Worm (Caenorhabditis elegans) whole organism, young adult: ENCODE results near the gene srlf-24.
A peak's percentile ranks its signal among the peaks of the same experiment; 100 is the strongest.

Experiments
- C06A6.2 ChIP-seq: fragments of 200-800 bp; sonication (Bioruptor generic); conservative IDR thresholded peaks from 2 replicates; pipeline ENCODE4 v1.3.6; 2022; ENCODE audit warnings: missing genetic modification characterization, missing compliant biosample characterization
- D2030.7 ChIP-seq: fragments of 200-800 bp; sonication (Bioruptor generic); IDR thresholded peaks from 2 replicates; pipeline ENCODE4 v1.3.6; 2022; ENCODE audit warnings: missing genetic modification reagents, missing genetic modification characterization, missing compliant biosample characterization
- F37B4.10 ChIP-seq: fragments of 200-800 bp; sonication (Bioruptor generic); IDR thresholded peaks from 2 replicates; pipeline ENCODE4 v1.3.6; 2022; ENCODE audit warnings: missing genetic modification characterization, missing compliant biosample characterization
- F55B11.4 ChIP-seq: sonication (generic microtip); optimal IDR thresholded peaks from 2 replicates; lab custom pipeline; 2016; ENCODE audit warnings: missing compliant biosample characterization, missing genetic modification characterization, borderline replicate concordance; ENCODE audit not compliant: insufficient read depth
- F57A8.1 ChIP-seq: fragments of 200-800 bp; sonication (Bioruptor generic); optimal IDR thresholded peaks from 2 replicates; lab custom pipeline; 2018; ENCODE audit warnings: mild to moderate bottlenecking, missing genetic modification characterization, moderate library complexity, missing compliant biosample characterization
- K11D2.4 ChIP-seq: fragments of 200-800 bp; sonication (Bioruptor generic); IDR thresholded peaks from 2 replicates; pipeline ENCODE4 v1.3.6; 2022; ENCODE audit warnings: missing genetic modification reagents, missing genetic modification characterization, missing compliant biosample characterization
- T07F8.4 ChIP-seq: sonication (generic microtip); optimal IDR thresholded peaks from 2 replicates; lab custom pipeline; 2016; ENCODE audit warnings: mild to moderate bottlenecking, missing genetic modification characterization, moderate library complexity, missing compliant biosample characterization
- Y53G8AR.9 ChIP-seq: fragments of 200-800 bp; sonication (Bioruptor generic); conservative IDR thresholded peaks from 2 replicates; pipeline ENCODE4 v1.3.6; 2022; ENCODE audit warnings: missing genetic modification reagents, missing genetic modification characterization, missing compliant biosample characterization
- Y67H2A.10 ChIP-seq: fragments of 200-800 bp; sonication (Bioruptor generic); conservative IDR thresholded peaks from 2 replicates; pipeline ENCODE4 v1.3.6; 2022; ENCODE audit warnings: missing genetic modification reagents, missing genetic modification characterization, missing compliant biosample characterization
- ZK185.1 ChIP-seq: sonication (generic microtip); optimal IDR thresholded peaks from 2 replicates; lab custom pipeline; 2016; ENCODE audit warnings: mild to moderate bottlenecking, missing genetic modification characterization, missing compliant biosample characterization; ENCODE audit not compliant: poor library complexity, severe bottlenecking
- atf-7 ChIP-seq: sonication (generic microtip); optimal IDR thresholded peaks from 2 replicates; lab custom pipeline; 2017; ENCODE audit warnings: mild to moderate bottlenecking, missing genetic modification characterization, missing compliant biosample characterization
- attf-3 ChIP-seq: fragments of 200-800 bp; sonication (Bioruptor generic); conservative IDR thresholded peaks from 2 replicates; pipeline ENCODE4 v1.3.6; 2022; ENCODE audit warnings: missing genetic modification reagents, missing genetic modification characterization, missing compliant biosample characterization
- cebp-1 ChIP-seq, 2 experiments: fragments of 200-800 bp in 1 of 2; sonication (Bioruptor generic) in 1 of 2; sonication (generic microtip) in 1 of 2; IDR thresholded peaks in 1 of 2; optimal IDR thresholded peaks in 1 of 2; 2 replicates each; pipeline versions ENCODE4 v1.3.6 to Lab custom; 2017 to 2022; ENCODE audit warnings: missing compliant biosample characterization in 2 of 2, missing genetic modification characterization in 2 of 2, mild to moderate bottlenecking in 1 of 2, missing genetic modification reagents in 1 of 2, moderate library complexity in 1 of 2
- cebp-2 ChIP-seq: fragments of 200-800 bp; sonication (Bioruptor generic); IDR thresholded peaks from 2 replicates; pipeline ENCODE4 v1.3.6; 2022; ENCODE audit warnings: missing genetic modification characterization, missing compliant biosample characterization
- ceh-91 ChIP-seq: fragments of 200-800 bp; sonication (Bioruptor generic); IDR thresholded peaks from 2 replicates; pipeline ENCODE4 v1.3.6; 2022; ENCODE audit warnings: missing genetic modification reagents, missing genetic modification characterization, missing compliant biosample characterization
- die-1 ChIP-seq: sonication (generic microtip); optimal IDR thresholded peaks from 2 replicates; lab custom pipeline; 2016; ENCODE audit warnings: missing genotype, mild to moderate bottlenecking, missing genetic modification characterization, missing compliant biosample characterization
- dox-1 ChIP-seq: fragments of 200-800 bp; sonication (Bioruptor generic); IDR thresholded peaks from 2 replicates; pipeline ENCODE4 v1.3.6; 2022; ENCODE audit warnings: missing genetic modification reagents, missing genetic modification characterization, missing compliant biosample characterization
- dpff-1 ChIP-seq: sonication (generic microtip); optimal IDR thresholded peaks from 2 replicates; lab custom pipeline; 2017; ENCODE audit warnings: mild to moderate bottlenecking, missing genetic modification characterization, missing compliant biosample characterization
- egl-44 ChIP-seq: fragments of 200-800 bp; sonication (Bioruptor generic); IDR thresholded peaks from 2 replicates; pipeline ENCODE4 v1.3.6; 2022; ENCODE audit warnings: missing genetic modification reagents, missing genetic modification characterization, missing compliant biosample characterization
- egrh-3 ChIP-seq: fragments of 200-800 bp; sonication (Bioruptor generic); IDR thresholded peaks from 2 replicates; pipeline ENCODE4 v1.3.6; 2022; ENCODE audit warnings: missing genetic modification reagents, missing genetic modification characterization, missing compliant biosample characterization
- ekl-4 ChIP-seq: fragments of 200-800 bp; sonication (Bioruptor generic); IDR thresholded peaks from 2 replicates; pipeline ENCODE4 v1.3.6; 2022; ENCODE audit warnings: missing genetic modification reagents, missing genetic modification characterization, missing compliant biosample characterization
- gei-17 ChIP-seq: fragments of 200-800 bp; sonication (Bioruptor generic); optimal IDR thresholded peaks from 2 replicates; lab custom pipeline; 2018; ENCODE audit warnings: mild to moderate bottlenecking, missing genetic modification characterization, missing compliant biosample characterization
- hmg-1.2 ChIP-seq: fragments of 200-800 bp; sonication (Bioruptor generic); IDR thresholded peaks from 2 replicates; pipeline ENCODE4 v1.3.6; 2022; ENCODE audit warnings: missing genetic modification reagents, missing genetic modification characterization, missing compliant biosample characterization
- hsf-1 ChIP-seq: fragments of 200-800 bp; sonication (Bioruptor generic); IDR thresholded peaks from 2 replicates; pipeline ENCODE4 v1.3.6; 2022; ENCODE audit warnings: missing genetic modification reagents, missing genetic modification characterization, missing compliant biosample characterization
- let-526 ChIP-seq: fragments of 200-800 bp; sonication (Bioruptor generic); IDR thresholded peaks from 2 replicates; pipeline ENCODE4 v1.3.6; 2022; ENCODE audit warnings: missing genetic modification reagents, missing genetic modification characterization, missing compliant biosample characterization
- let-607 ChIP-seq, 2 experiments: fragments of 200-800 bp in 1 of 2; sonication (Bioruptor generic) in 1 of 2; sonication (generic microtip) in 1 of 2; optimal IDR thresholded peaks; 2 replicates each; lab custom pipeline; 2016 to 2018; ENCODE audit warnings: mild to moderate bottlenecking in 2 of 2, missing compliant biosample characterization in 2 of 2, missing genetic modification characterization in 2 of 2, moderate library complexity in 2 of 2, missing genotype in 1 of 2
- lin-26 ChIP-seq: fragments of 200-800 bp; sonication (Bioruptor generic); IDR thresholded peaks from 2 replicates; pipeline ENCODE4 v1.3.6; 2022; ENCODE audit warnings: missing genetic modification reagents, missing genetic modification characterization, missing compliant biosample characterization
- lin-35 ChIP-seq, 3 experiments: fragments of 150-350 bp in 2 of 3; sonication (generic microtip) in 1 of 3; optimal IDR thresholded peaks; 2 replicates each; lab custom pipeline; 2014 to 2018; ENCODE audit warnings: missing biosample characterization in 3 of 3, missing genetic modification characterization in 3 of 3, missing genetic modification reagents in 3 of 3
- lin-40 ChIP-seq: sonication (generic microtip); optimal IDR thresholded peaks from 2 replicates; lab custom pipeline; 2016; ENCODE audit warnings: missing genetic modification characterization, mild to moderate bottlenecking, missing compliant biosample characterization, missing genotype, missing genetic modification reagents
- lsl-1 ChIP-seq: fragments of 200-800 bp; sonication (Bioruptor generic); optimal IDR thresholded peaks from 2 replicates; lab custom pipeline; 2018; ENCODE audit warnings: mild to moderate bottlenecking, missing genetic modification characterization, moderate library complexity, missing compliant biosample characterization
- pha-4 ChIP-seq: fragments of 150-350 bp; sonication (generic microtip); optimal IDR thresholded peaks from 2 replicates; lab custom pipeline; 2014; ENCODE audit warnings: missing biosample characterization, missing genetic modification reagents, missing genetic modification characterization
- repo-1 ChIP-seq: sonication (generic microtip); optimal IDR thresholded peaks from 2 replicates; lab custom pipeline; 2017; ENCODE audit warnings: mild to moderate bottlenecking, missing genetic modification characterization, missing compliant biosample characterization
- sea-2 ChIP-seq: fragments of 200-800 bp; sonication (Bioruptor generic); IDR thresholded peaks from 2 replicates; pipeline ENCODE4 v1.3.6; 2022; ENCODE audit warnings: missing genetic modification characterization, missing compliant biosample characterization
- snpc-1.3 ChIP-seq: sonication (generic microtip); optimal IDR thresholded peaks from 2 replicates; lab custom pipeline; 2017; ENCODE audit warnings: missing genetic modification characterization, mild to moderate bottlenecking, missing compliant biosample characterization, antibody characterized with exemption, moderate library complexity, missing genotype, missing genetic modification reagents; ENCODE audit not compliant: insufficient read depth
- snpc-3.4 ChIP-seq: sonication (generic microtip); optimal IDR thresholded peaks from 2 replicates; lab custom pipeline; 2017; ENCODE audit warnings: missing genetic modification characterization, mild to moderate bottlenecking, missing compliant biosample characterization, antibody characterized with exemption, moderate library complexity, missing genotype, missing genetic modification reagents
- snpc-4 ChIP-seq, 5 experiments: fragments of 150-350 bp in 1 of 5; sonication (generic microtip) in 4 of 5; optimal IDR thresholded peaks; 2 replicates each; lab custom pipeline; 2014 to 2018; ENCODE audit warnings: missing genetic modification characterization in 5 of 5, missing biosample characterization in 3 of 5, antibody characterized with exemption in 2 of 5, mild to moderate bottlenecking in 2 of 5, missing compliant biosample characterization in 2 of 5, missing genotype in 2 of 5, moderate library complexity in 2 of 5, missing genetic modification reagents in 1 of 5
- somi-1 ChIP-seq: fragments of 200-800 bp; sonication (Bioruptor generic); optimal IDR thresholded peaks from 2 replicates; lab custom pipeline; 2018; ENCODE audit warnings: mild to moderate bottlenecking, missing genetic modification characterization, missing compliant biosample characterization
- tbp1 ChIP-seq: fragments of 200-800 bp; sonication (Bioruptor generic); optimal IDR thresholded peaks from 2 replicates; lab custom pipeline; 2018; ENCODE audit warnings: mild to moderate bottlenecking, missing genetic modification characterization, missing compliant biosample characterization
- tlf-1 ChIP-seq: fragments of 200-800 bp; sonication (Bioruptor generic); optimal IDR thresholded peaks from 2 replicates; lab custom pipeline; 2018; ENCODE audit warnings: mild to moderate bottlenecking, missing genetic modification characterization, missing compliant biosample characterization
- unc-130 ChIP-seq: sonication (generic microtip); optimal IDR thresholded peaks from 2 replicates; lab custom pipeline; 2016; ENCODE audit warnings: missing genetic modification reagents, missing genetic modification characterization, missing compliant biosample characterization
- ztf-18 ChIP-seq: sonication (generic microtip); optimal IDR thresholded peaks from 2 replicates; lab custom pipeline; 2016; ENCODE audit warnings: missing genotype, mild to moderate bottlenecking, missing genetic modification characterization, missing compliant biosample characterization
- ztf-25 ChIP-seq: fragments of 200-800 bp; sonication (Bioruptor generic); IDR thresholded peaks from 2 replicates; pipeline ENCODE4 v1.3.6; 2022; ENCODE audit warnings: missing genetic modification reagents, missing genetic modification characterization, missing compliant biosample characterization
- ztf-26 ChIP-seq: sonication (generic microtip); optimal IDR thresholded peaks from 2 replicates; lab custom pipeline; 2017; ENCODE audit warnings: missing genetic modification characterization, missing compliant biosample characterization
- ztf-3 ChIP-seq: fragments of 200-800 bp; sonication (Bioruptor generic); optimal IDR thresholded peaks from 2 replicates; lab custom pipeline; 2018; ENCODE audit warnings: mild to moderate bottlenecking, missing genetic modification characterization, missing compliant biosample characterization
- ztf-6 ChIP-seq: fragments of 200-800 bp; sonication (Bioruptor generic); IDR thresholded peaks from 2 replicates; pipeline ENCODE4 v1.3.6; 2022; ENCODE audit warnings: missing genetic modification reagents, missing genetic modification characterization, missing compliant biosample characterization

The srlf-24 gene

DNA sequence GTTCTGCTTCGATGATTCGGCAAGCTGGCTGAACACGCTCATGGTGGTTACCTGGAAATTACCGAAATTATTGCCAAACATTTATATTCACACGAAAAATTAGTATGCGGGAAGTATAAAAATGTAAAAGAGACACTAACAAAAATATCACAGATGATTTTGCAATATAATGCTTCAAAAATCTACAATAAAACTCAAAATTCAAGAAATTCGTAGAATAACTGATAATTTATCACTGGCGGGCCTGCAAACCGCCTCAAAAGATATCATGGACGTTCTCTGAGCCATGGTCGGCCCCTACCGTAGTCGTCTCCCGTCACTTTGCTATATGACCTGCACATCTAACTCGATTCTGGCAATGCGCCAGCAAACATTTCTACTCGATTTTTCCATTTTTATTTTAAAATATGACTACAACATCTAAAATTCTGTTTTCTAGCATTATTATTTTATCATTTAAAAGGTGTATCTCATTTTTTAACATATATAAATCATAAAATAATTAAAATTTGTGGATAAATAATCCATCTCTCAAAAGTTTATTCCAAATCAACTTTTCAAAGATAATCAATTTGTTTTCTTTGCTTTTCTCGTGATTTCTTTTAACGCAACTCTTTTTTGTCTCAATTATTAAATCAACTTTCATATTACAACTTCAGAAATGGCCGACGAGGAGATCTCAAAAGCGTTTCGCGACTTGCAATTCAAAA lies 44.0 kb upstream of the srlf-24 start, which contains the start of the genes F01G4.6 and pfd-1 (continued):
- TF ChIP-seq cebp-1 (GFP tag; IDR thresholded peaks at IDR 0.05; lab: Robert Waterston, UW) (no peak), cebp-1 (tag; optimal IDR thresholded peaks at IDR 0.05; lab: Kevin White, UChicago) (peak; percentile 82), ceh-91 (0 out of 2 replicates have a peak, but pooled peaks have one; percentile 27), F57A8.1 (GFP tag; lab: Kevin White, UChicago) (no peak), ZK185.1 (tag; lab: Kevin White, UChicago) (peak; percentile 85), Y53G8AR.9 (GFP tag; lab: Robert Waterston, UW) (peak; percentile 85), T07F8.4 (tag; lab: Kevin White, UChicago) (no peak), tbp1 (peak; percentile 69), cebp-2 (GFP tag; lab: Robert Waterston, UW) (no peak), snpc-4 (GFP tag; optimal IDR thresholded peaks at IDR 0.05; lab: Kevin White, UChicago) (peak; percentile 18), snpc-4 (tag; optimal IDR thresholded peaks at IDR 0.05; lab: Kevin White, UChicago) (peak; percentile 39 to 68 (median 58)), lin-40 (tag; lab: Kevin White, UChicago) (peak; percentile 85), snpc-1.3 (tag; lab: Kevin White, UChicago) (peak; percentile 22), attf-3 (peak; percentile 43; the same call in 1 of the 2 replicates), ztf-18 (peak; percentile 44), let-607 (tag; optimal IDR thresholded peaks at IDR 0.05; lab: Kevin White, UChicago) (peak in 1 of 2 experiments; percentile 79), Y67H2A.10 (GFP tag; lab: Robert Waterston, UW) (peak; percentile 41; the same call in 1 of the 2 replicates), lsl-1 (GFP tag; lab: Kevin White, UChicago) (peak; percentile 80), hsf-1 (GFP tag; lab: Robert Waterston, UW) (peak; percentile 86), ztf-3 (no peak), hmg-1.2 (GFP tag; lab: Robert Waterston, UW) (peak; percentile 65; the same call in 1 of the 2 replicates), C06A6.2 (GFP tag; lab: Robert Waterston, UW) (peak; percentile 87), tlf-1 (peak; percentile 89), atf-7 (peak; percentile 50), gei-17 (GFP tag; lab: Kevin White, UChicago) (peak; percentile 53), egrh-3 (GFP tag; lab: Robert Waterston, UW) (no peak), ekl-4 (GFP tag; lab: Robert Waterston, UW) (peak; percentile 85), F37B4.10 (no peak), snpc-3.4 (tag; lab: Kevin White, UChicago) (peak; percentile 57), D2030.7 (GFP tag; lab: Robert Waterston, UW) (0 out of 2 replicates have a peak, but pooled peaks have one; percentile 38), pha-4 (peak; percentile 69), dpff-1 (tag; lab: Kevin White, UChicago) (no peak), egl-44 (GFP tag; lab: Robert Waterston, UW) (no peak), lin-35 (GFP tag; optimal IDR thresholded peaks at IDR 0.05; lab: Kevin White, UChicago) (peak in 1 of 3 experiments; percentile 91), ztf-6 (no peak), die-1 (tag; lab: Kevin White, UChicago) (no peak), K11D2.4 (GFP tag; lab: Robert Waterston, UW) (peak; percentile 88), dox-1 (GFP tag; lab: Robert Waterston, UW) (peak; percentile 52; the same call in 1 of the 2 replicates), sea-2 (no peak), ztf-26 (peak; percentile 65), let-526 (GFP tag; lab: Robert Waterston, UW) (no peak), unc-130 (GFP tag; lab: Kevin White, UChicago) (no peak), lin-26 (GFP tag; lab: Robert Waterston, UW) (no peak), F55B11.4 (tag; lab: Kevin White, UChicago) (no peak), repo-1 (tag; lab: Kevin White, UChicago) (peak; percentile 37), ztf-25 (GFP tag; lab: Robert Waterston, UW) (no peak), somi-1 (GFP tag; lab: Kevin White, UChicago) (peak; percentile 1)
